Fruit fly (Drosophila melanogaster) whole organism, embryonic: ENCODE measurements around the gene NijC.

Experiments
- Abd-B ChIP-seq: fragments of 200-800 bp; sonication (Bioruptor generic); optimal IDR thresholded peaks from 2 replicates; lab custom pipeline; 2018; ENCODE audit warnings: missing biosample characterization, mild to moderate bottlenecking, missing genetic modification characterization, moderate library complexity
- Atf3 ChIP-seq: fragments of 200-800 bp; sonication (Bioruptor generic); optimal IDR thresholded peaks from 3 replicates; lab custom pipeline; 2016; ENCODE audit warnings: missing biosample characterization, missing genetic modification characterization
- Awh ChIP-seq: fragments of 200-800 bp; sonication (Bioruptor generic); IDR thresholded peaks from 2 replicates; pipeline ENCODE4, ENCODE4 v1.3.6; 2022; ENCODE audit warnings: missing biosample characterization, missing genetic modification characterization
- Bteb2 ChIP-seq: fragments of 200-800 bp; sonication (Bioruptor generic); optimal IDR thresholded peaks from 2 replicates; lab custom pipeline; 2016; ENCODE audit warnings: missing biosample characterization, missing genetic modification characterization
- C15 ChIP-seq: fragments of 200-800 bp; sonication (Bioruptor generic); IDR thresholded peaks from 3 replicates; pipeline ENCODE4 v1.3.6; 2022; ENCODE audit warnings: missing biosample characterization, missing genetic modification characterization
- CG10543 ChIP-seq: fragments of 200-800 bp; sonication (Bioruptor generic); optimal IDR thresholded peaks from 3 replicates; lab custom pipeline; 2017; ENCODE audit warnings: missing biosample characterization, mild to moderate bottlenecking, missing genetic modification characterization, moderate library complexity
- CG11456 ChIP-seq: fragments of 200-800 bp; sonication (Bioruptor generic); IDR thresholded peaks from 3 replicates; pipeline ENCODE4 v1.3.6; 2022; ENCODE audit warnings: missing biosample characterization, missing genetic modification characterization
- CG11560 ChIP-seq: fragments of 200-800 bp; sonication (Bioruptor generic); IDR thresholded peaks from 3 replicates; pipeline ENCODE4 v1.3.6; 2022; ENCODE audit warnings: missing biosample characterization, missing genetic modification characterization
- CG11723 ChIP-seq: fragments of 200-800 bp; sonication (Bioruptor generic); optimal IDR thresholded peaks from 2 replicates; lab custom pipeline; 2017; ENCODE audit warnings: missing biosample characterization, mild to moderate bottlenecking, missing genetic modification characterization
- CG12391 ChIP-seq: fragments of 200-800 bp; sonication (Bioruptor generic); optimal IDR thresholded peaks from 3 replicates; lab custom pipeline; 2018; ENCODE audit warnings: missing biosample characterization, mild to moderate bottlenecking, missing genetic modification characterization, moderate library complexity
- CG12942 ChIP-seq: fragments of 200-800 bp; sonication (Bioruptor generic); optimal IDR thresholded peaks from 3 replicates; lab custom pipeline; 2016; ENCODE audit warnings: missing biosample characterization, missing genetic modification characterization
- CG14710 ChIP-seq: fragments of 200-800 bp; sonication (Bioruptor generic); optimal IDR thresholded peaks from 3 replicates; lab custom pipeline; 2019; ENCODE audit warnings: missing biosample characterization, mild to moderate bottlenecking, missing genetic modification characterization, moderate library complexity
- CG14965 ChIP-seq: fragments of 200-800 bp; sonication (Bioruptor generic); optimal IDR thresholded peaks from 2 replicates; lab custom pipeline; 2016; ENCODE audit warnings: missing biosample characterization, missing genetic modification characterization, borderline replicate concordance
- CG32532 ChIP-seq: fragments of 200-800 bp; sonication (Bioruptor generic); IDR thresholded peaks from 2 replicates; pipeline ENCODE4 v1.3.6; 2022; ENCODE audit warnings: missing biosample characterization, missing genetic modification characterization
- CG3847 ChIP-seq: fragments of 200-800 bp; sonication (Bioruptor generic); IDR thresholded peaks from 2 replicates; pipeline ENCODE4 v1.3.6; 2022; ENCODE audit warnings: missing biosample characterization, missing genetic modification characterization
- CG4282 ChIP-seq: fragments of 200-800 bp; sonication (Bioruptor generic); optimal IDR thresholded peaks from 2 replicates; lab custom pipeline; 2016; ENCODE audit warnings: missing biosample characterization, missing genetic modification characterization
- CG43689 ChIP-seq: fragments of 200-800 bp; sonication (Bioruptor generic); IDR thresholded peaks from 2 replicates; pipeline ENCODE4 v1.3.6; 2022; ENCODE audit warnings: missing biosample characterization, missing genetic modification characterization
- CG4730 ChIP-seq: fragments of 200-800 bp; sonication (Bioruptor generic); IDR thresholded peaks from 2 replicates; pipeline ENCODE4 v1.3.6; 2022; ENCODE audit warnings: missing biosample characterization, missing genetic modification characterization
- CG5953 ChIP-seq: fragments of 200-800 bp; sonication (Bioruptor generic); IDR thresholded peaks from 2 replicates; pipeline ENCODE4 v1.3.6; 2022; ENCODE audit warnings: missing biosample characterization, missing genetic modification characterization
- CG6654 ChIP-seq: fragments of 200-800 bp; sonication (Bioruptor generic); optimal IDR thresholded peaks from 2 replicates; lab custom pipeline; 2017; ENCODE audit warnings: missing biosample characterization, mild to moderate bottlenecking, missing genetic modification characterization
- CG7271 ChIP-seq: fragments of 200-800 bp; sonication (Bioruptor generic); optimal IDR thresholded peaks from 2 replicates; lab custom pipeline; 2018; ENCODE audit warnings: missing biosample characterization, mild to moderate bottlenecking, missing genetic modification characterization, moderate library complexity
- CG7372 ChIP-seq: fragments of 200-800 bp; sonication (Bioruptor generic); IDR thresholded peaks from 2 replicates; pipeline ENCODE4 v1.3.6; 2022; ENCODE audit warnings: missing biosample characterization, missing genetic modification characterization
- CG8478 ChIP-seq: fragments of >200 bp; optimal IDR thresholded peaks from 2 replicates; lab custom pipeline; 2018
- D ChIP-seq, 2 experiments: fragments of 200-800 bp in 1 of 2; fragments of >200 bp in 1 of 2; sonication (Bioruptor generic) in 1 of 2; optimal IDR thresholded peaks; 2 replicates in 1 of 2; 3 replicates in 1 of 2; lab custom pipeline; 2017; ENCODE audit warnings: mild to moderate bottlenecking in 1 of 2, missing biosample characterization in 1 of 2, missing genetic modification characterization in 1 of 2, missing genetic modification reagents in 1 of 2
- Dek ChIP-seq: fragments of 200-800 bp; sonication (Bioruptor generic); optimal IDR thresholded peaks from 3 replicates; lab custom pipeline; 2019; ENCODE audit warnings: missing biosample characterization, mild to moderate bottlenecking, missing genetic modification characterization, moderate library complexity
- Doc2 ChIP-seq: fragments of 200-800 bp; sonication (Bioruptor generic); IDR thresholded peaks from 2 replicates; pipeline ENCODE4 v1.3.6; 2022; ENCODE audit warnings: missing biosample characterization, missing genetic modification characterization
- Ets97D ChIP-seq: fragments of 200-800 bp; sonication (Bioruptor generic); optimal IDR thresholded peaks from 3 replicates; lab custom pipeline; 2016; ENCODE audit warnings: missing biosample characterization, missing genetic modification characterization
- Fer3 ChIP-seq: fragments of 200-800 bp; sonication (Bioruptor generic); optimal IDR thresholded peaks from 2 replicates; lab custom pipeline; 2018; ENCODE audit warnings: missing biosample characterization, mild to moderate bottlenecking, missing genetic modification characterization, moderate library complexity
- GATAe ChIP-seq: fragments of 200-800 bp; sonication (Bioruptor generic); conservative IDR thresholded peaks from 2 replicates; pipeline ENCODE4 v1.3.6; 2022; ENCODE audit warnings: missing biosample characterization, missing genetic modification characterization
- HLH4C ChIP-seq: fragments of 200-800 bp; sonication (Bioruptor generic); IDR thresholded peaks from 3 replicates; pipeline ENCODE4 v1.3.6; 2022; ENCODE audit warnings: missing biosample characterization, missing genetic modification characterization; ENCODE audit not compliant: partially characterized antibody
- Lhr ChIP-seq: fragments of 200-800 bp; sonication (Bioruptor generic); optimal IDR thresholded peaks from 3 replicates; lab custom pipeline; 2017; ENCODE audit warnings: mild to moderate bottlenecking, missing biosample characterization, missing genetic modification reagents, missing genetic modification characterization
- MTF-1 ChIP-seq: fragments of 200-800 bp; sonication (Bioruptor generic); optimal IDR thresholded peaks from 2 replicates; lab custom pipeline; 2018; ENCODE audit warnings: missing biosample characterization, mild to moderate bottlenecking, missing genetic modification characterization, borderline replicate concordance
- abd-A ChIP-seq: fragments of 200-800 bp; sonication (Bioruptor generic); optimal IDR thresholded peaks from 3 replicates; lab custom pipeline; 2019; ENCODE audit warnings: missing biosample characterization, mild to moderate bottlenecking, missing genetic modification characterization, moderate library complexity
- ap ChIP-seq: fragments of 200-800 bp; sonication (Bioruptor generic); IDR thresholded peaks from 2 replicates; pipeline ENCODE4 v1.3.6; 2022; ENCODE audit warnings: missing biosample characterization, missing genetic modification characterization
- bigmax ChIP-seq: fragments of 200-800 bp; sonication (Bioruptor generic); optimal IDR thresholded peaks from 2 replicates; lab custom pipeline; 2018; ENCODE audit warnings: missing biosample characterization, mild to moderate bottlenecking, missing genetic modification characterization
- cg ChIP-seq: fragments of 200-800 bp; sonication (Bioruptor generic); optimal IDR thresholded peaks from 3 replicates; lab custom pipeline; 2019; ENCODE audit warnings: missing biosample characterization, mild to moderate bottlenecking, missing genetic modification characterization, moderate library complexity
- dm ChIP-seq: fragments of 200-800 bp; sonication (Bioruptor generic); optimal IDR thresholded peaks from 3 replicates; lab custom pipeline; 2016; ENCODE audit warnings: missing biosample characterization, missing genetic modification characterization
- ems ChIP-seq: fragments of 200-800 bp; sonication (Bioruptor generic); optimal IDR thresholded peaks from 3 replicates; lab custom pipeline; 2016; ENCODE audit warnings: missing biosample characterization, missing genetic modification characterization
- fd3F ChIP-seq: fragments of 200-800 bp; sonication (Bioruptor generic); optimal IDR thresholded peaks from 2 replicates; lab custom pipeline; 2018; ENCODE audit warnings: missing biosample characterization, mild to moderate bottlenecking, missing genetic modification characterization, moderate library complexity
- hkb ChIP-seq, 2 experiments: fragments of 200-800 bp in 1 of 2; fragments of >200 bp in 1 of 2; sonication (Bioruptor generic) in 1 of 2; IDR thresholded peaks in 1 of 2; optimal IDR thresholded peaks in 1 of 2; 2 replicates each; pipeline versions ENCODE4 v1.3.6 to Lab custom; 2017 to 2022; ENCODE audit warnings: missing biosample characterization in 1 of 2, missing genetic modification characterization in 1 of 2
- insv ChIP-seq, 2 experiments: fragments of 200-800 bp; sonication (Bioruptor generic); optimal IDR thresholded peaks; 3 replicates each; lab custom pipeline; 2016 to 2018; ENCODE audit warnings: missing biosample characterization in 2 of 2, missing genetic modification characterization in 2 of 2
- lab ChIP-seq: fragments of 200-800 bp; sonication (Bioruptor generic); optimal IDR thresholded peaks from 3 replicates; lab custom pipeline; 2017; ENCODE audit warnings: missing biosample characterization, missing genetic modification characterization, mild to moderate bottlenecking, moderate library complexity, missing genetic modification reagents
- peb ChIP-seq: fragments of 200-800 bp; sonication (Bioruptor generic); IDR thresholded peaks from 2 replicates; pipeline ENCODE4 v1.3.6; 2022; ENCODE audit warnings: missing biosample characterization, missing genetic modification characterization
- pfk ChIP-seq: fragments of 200-800 bp; sonication (Bioruptor generic); optimal IDR thresholded peaks from 2 replicates; lab custom pipeline; 2018; ENCODE audit warnings: missing biosample characterization, mild to moderate bottlenecking, missing genetic modification characterization, moderate library complexity
- sens ChIP-seq: fragments of 200-800 bp; sonication (Bioruptor generic); peaks from one replicate; lab custom pipeline; 2016; ENCODE audit warnings: missing biosample characterization, missing genetic modification characterization
- sisA ChIP-seq: fragments of 200-800 bp; sonication (Bioruptor generic); IDR thresholded peaks from 2 replicates; pipeline ENCODE4 v1.3.6; 2022; ENCODE audit warnings: missing biosample characterization, missing genetic modification characterization
- slp2 ChIP-seq: fragments of 200-800 bp; sonication (Bioruptor generic); optimal IDR thresholded peaks from 2 replicates; lab custom pipeline; 2016; ENCODE audit warnings: missing biosample characterization, missing genetic modification characterization
- zen2 ChIP-seq: fragments of 200-800 bp; sonication (Bioruptor generic); IDR thresholded peaks from 3 replicates; pipeline ENCODE4 v1.3.6; 2022; ENCODE audit warnings: missing biosample characterization, missing genetic modification characterization; ENCODE audit not compliant: partially characterized antibody

NijC gene

dm6 chr3R:12653511-12654252, 41.2 kb upstream of the NijC start (continued):
- TF ChIP-seq CG43689 (GFP tag; lab: Robert Waterston, UW) (peak; percentile 49), lab (peak; percentile 81), fd3F (peak; percentile 76), MTF-1 (GFP tag; lab: Kevin White, UChicago) (no peak), sisA (GFP tag; lab: Robert Waterston, UW) (peak; percentile 91), CG8478 (lab: Kevin White, UChicago) (no peak), Abd-B (GFP tag; lab: Kevin White, UChicago) (peak; percentile 86), CG11560 (peak; percentile 73), CG11723 (GFP tag; lab: Kevin White, UChicago) (peak; percentile 85), Fer3 (tag; lab: Kevin White, UChicago) (peak; percentile 69), abd-A (tag; lab: Kevin White, UChicago) (peak; percentile 61), CG7372 (peak; percentile 84), Ets97D (GFP tag; lab: Kevin White, UChicago) (peak; percentile 31), Dek (tag; lab: Kevin White, UChicago) (peak; percentile 65), CG4730 (peak; percentile 73), CG12391 (peak; percentile 77), zen2 (no peak), C15 (no peak), CG7271 (no peak), Atf3 (GFP tag; lab: Kevin White, UChicago) (peak; percentile 63), cg (GFP tag; lab: Kevin White, UChicago) (no peak), CG5953 (GFP tag; lab: Robert Waterston, UW) (peak; percentile 76), Doc2 (GFP tag; lab: Robert Waterston, UW) (0 out of 2 replicates have a peak, but pooled peaks have one; percentile 38), Lhr (GFP tag; lab: Kevin White, UChicago) (peak; percentile 33), ems (GFP tag; lab: Kevin White, UChicago) (peak; percentile 73), Awh (GFP tag; lab: Robert Waterston, UW) (peak; percentile 73; the same call in 1 of the 2 replicates), D (optimal IDR thresholded peaks at IDR 0.05; lab: Kevin White, UChicago) (no peak), D (GFP tag; optimal IDR thresholded peaks at IDR 0.05; lab: Kevin White, UChicago) (peak; percentile 84), pfk (no peak), bigmax (GFP tag; lab: Kevin White, UChicago) (no peak), Bteb2 (GFP tag; lab: Kevin White, UChicago) (peak; percentile 42), hkb (optimal IDR thresholded peaks at IDR 0.05; lab: Kevin White, UChicago) (no peak), hkb (GFP tag; IDR thresholded peaks at IDR 0.05; lab: Robert Waterston, UW) (peak; percentile 91), dm (GFP tag; lab: Kevin White, UChicago) (peak; percentile 77), CG14710 (tag; lab: Kevin White, UChicago) (peak; percentile 35), peb (GFP tag; lab: Robert Waterston, UW) (peak; percentile 54; the same call in 1 of the 2 replicates), CG3847 (peak; percentile 78), CG14965 (GFP tag; lab: Kevin White, UChicago) (no peak), CG4282 (GFP tag; lab: Kevin White, UChicago) (peak; percentile 56), CG12942 (GFP tag; lab: Kevin White, UChicago) (peak; percentile 83), CG11456 (peak; percentile 82), HLH4C (GFP tag; lab: Robert Waterston, UW) (no peak; the same call in 2 of the 3 replicates), CG6654 (GFP tag; lab: Kevin White, UChicago) (peak; percentile 60), slp2 (GFP tag; lab: Kevin White, UChicago) (peak; percentile 84), insv (GFP tag; optimal IDR thresholded peaks at IDR 0.05; lab: Kevin White, UChicago) (no peak), sens (GFP tag; lab: Kevin White, UChicago) (peak; percentile 93), GATAe (GFP tag; lab: Robert Waterston, UW) (peak; percentile 39), ap (peak; percentile 78), CG32532 (peak; percentile 77), CG10543 (GFP tag; lab: Kevin White, UChicago) (peak; percentile 67)
